Worm (Caenorhabditis elegans) whole organism, L2 larva: ENCODE results near the gene sre-3.

Experiments used
- F13H6.1 ChIP-seq: sonication (generic microtip); optimal IDR thresholded peaks from 2 replicates; lab custom pipeline; 2016; ENCODE audit warnings: missing genetic modification characterization, missing compliant biosample characterization
- egl-27 ChIP-seq: sonication (generic microtip); optimal IDR thresholded peaks from 3 replicates; lab custom pipeline; 2017; ENCODE audit warnings: missing biosample characterization, missing genetic modification reagents, missing genetic modification characterization
- lin-11 ChIP-seq: fragments of 150-350 bp; sonication (generic microtip); optimal IDR thresholded peaks from 2 replicates; lab custom pipeline; 2014; ENCODE audit warnings: missing biosample characterization, missing genetic modification characterization, inconsistent platforms, mixed read lengths
- nhr-11 ChIP-seq: fragments of 150-350 bp; optimal IDR thresholded peaks from 2 replicates; lab custom pipeline; 2014; ENCODE audit warnings: missing biosample characterization, missing genetic modification characterization
- peb-1 ChIP-seq: fragments of 150-350 bp; optimal IDR thresholded peaks from 2 replicates; lab custom pipeline; 2014; ENCODE audit warnings: missing biosample characterization, missing genetic modification characterization
- sma-3 ChIP-seq: sonication (generic microtip); optimal IDR thresholded peaks from 2 replicates; lab custom pipeline; 2016; ENCODE audit warnings: missing genetic modification reagents, missing genetic modification characterization, missing compliant biosample characterization
- unc-62 ChIP-seq: fragments of 150-350 bp; optimal IDR thresholded peaks from 2 replicates; lab custom pipeline; 2014; ENCODE audit warnings: missing biosample characterization, missing genetic modification reagents, missing genetic modification characterization

- peak; percentile 54 for TF ChIP-seq F13H6.1 (tag; lab: Kevin White, UChicago)
- no peak for TF ChIP-seq nhr-11 (tag; lab: Kevin White, UChicago)
- TF ChIP-seq sma-3 (GFP tag; lab: Kevin White, UChicago) = peak; percentile 42
- no peak for TF ChIP-seq peb-1 (tag; lab: Kevin White, UChicago)
- TF ChIP-seq egl-27 (tag; lab: Kevin White, UChicago) = no peak
- no peak for TF ChIP-seq unc-62 (GFP tag; lab: Kevin White, UChicago)
- TF ChIP-seq lin-11 (tag; lab: Kevin White, UChicago) = no peak
Measured at ce11 chrII:7392052-7392694, 6.6 kb downstream of the sre-3 start.
